Worm (Caenorhabditis elegans) whole organism, L3 larva: ENCODE results near the gene srx-96.

Experiments used
- ama-1 ChIP-seq: fragments of 150-350 bp; optimal IDR thresholded peaks from 2 replicates; lab custom pipeline; 2018
- elt-1 ChIP-seq: fragments of 150-350 bp; optimal IDR thresholded peaks from 2 replicates; lab custom pipeline; 2014; ENCODE audit warnings: missing biosample characterization, missing genetic modification characterization
- fkh-2 ChIP-seq: fragments of 150-350 bp; optimal IDR thresholded peaks from 2 replicates; lab custom pipeline; 2014; ENCODE audit warnings: missing biosample characterization, missing genetic modification reagents, missing genetic modification characterization
- mdl-1 ChIP-seq: fragments of 150-350 bp; optimal IDR thresholded peaks from 2 replicates; lab custom pipeline; 2014; ENCODE audit warnings: missing biosample characterization, missing genetic modification characterization
- nhr-237 ChIP-seq: fragments of 150-350 bp; optimal IDR thresholded peaks from 2 replicates; lab custom pipeline; 2014; ENCODE audit warnings: missing biosample characterization, missing genetic modification characterization
- unc-62 ChIP-seq: fragments of 150-350 bp; sonication (generic microtip); optimal IDR thresholded peaks from 4 replicates; lab custom pipeline; 2014; ENCODE audit warnings: missing biosample characterization, missing genetic modification reagents, missing genetic modification characterization

- TF ChIP-seq nhr-237 (tag; lab: Kevin White, UChicago) (no peak), mdl-1 (tag; lab: Kevin White, UChicago) (no peak), fkh-2 (tag; lab: Kevin White, UChicago) (no peak), unc-62 (GFP tag; lab: Kevin White, UChicago) (no peak), ama-1 (no peak), elt-1 (tag; lab: Kevin White, UChicago) (no peak)
Measured at ce11 chrV:13757349-13757748, 46.2 kb downstream of the srx-96 start.
